Worm (Caenorhabditis elegans): ENCODE results near the gene F57E7.2.

DNA sequence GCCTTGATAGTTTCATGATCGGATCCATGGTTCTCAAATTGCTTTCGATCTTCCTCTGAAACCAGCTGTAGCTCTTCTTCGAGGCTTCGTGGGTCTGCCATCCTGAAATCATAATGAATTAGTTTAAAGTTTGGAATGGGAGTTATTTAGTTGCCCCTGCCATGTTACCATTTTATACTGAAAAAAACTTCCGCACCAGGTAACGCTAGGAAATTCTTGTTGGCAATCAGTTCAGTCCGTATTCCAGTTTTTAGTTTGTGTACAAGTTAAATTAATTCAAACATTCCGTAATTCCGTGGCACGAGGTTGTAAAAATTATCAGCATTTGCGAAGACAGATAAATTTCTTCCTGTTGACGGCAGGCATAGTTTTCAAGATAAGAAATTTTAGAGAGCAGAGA lies 4.5 kb upstream of the F57E7.2 start, which contains the start of gene Y32B12A.5:
- TF ChIP-seq ztf-29 (GFP tag; IDR thresholded peaks at IDR 0.05), result no peak
- no peak for TF ChIP-seq flt-1 (GFP tag; IDR thresholded peaks at IDR 0.05)
- TF ChIP-seq ref-1 (GFP tag; conservative IDR thresholded peaks at IDR 0.05), result no peak
- TF ChIP-seq med-1 (GFP tag; optimal IDR thresholded peaks at IDR 0.05; ENCODE audit: insufficient read depth), result no peak
- TF ChIP-seq ztf-23 (GFP tag; IDR thresholded peaks at IDR 0.05), result no peak
- TF ChIP-seq tab-1 (GFP tag; IDR thresholded peaks at IDR 0.05), result no peak
- no peak for TF ChIP-seq klf-2 (GFP tag; conservative IDR thresholded peaks at IDR 0.05)
- TF ChIP-seq cog-1 (tag; optimal IDR thresholded peaks at IDR 0.05), result no peak
- no peak for TF ChIP-seq T22C8.4 (GFP tag; IDR thresholded peaks at IDR 0.05)
